Worm (Caenorhabditis elegans) whole organism, late embryonic: Measurements from ENCODE around the gene bed-3.
"Not testable (repeated sequence)": the region's sequence is repeated elsewhere in the genome, so short reads cannot be mapped to it uniquely, and the experiment has no call there.

Source experiments
- ahr-1 ChIP-seq: sonication (generic microtip); optimal IDR thresholded peaks from 2 replicates; lab custom pipeline; 2016; ENCODE audit warnings: missing genetic modification characterization, missing compliant biosample characterization
- ref-2 ChIP-seq: sonication (generic microtip); optimal IDR thresholded peaks from 2 replicates; lab custom pipeline; 2016; ENCODE audit warnings: missing genetic modification characterization, missing compliant biosample characterization
- sox-4 ChIP-seq: sonication (generic microtip); optimal IDR thresholded peaks from 2 replicates; lab custom pipeline; 2017; ENCODE audit warnings: mild to moderate bottlenecking, missing genetic modification characterization, inconsistent platforms, missing compliant biosample characterization

DNA sequence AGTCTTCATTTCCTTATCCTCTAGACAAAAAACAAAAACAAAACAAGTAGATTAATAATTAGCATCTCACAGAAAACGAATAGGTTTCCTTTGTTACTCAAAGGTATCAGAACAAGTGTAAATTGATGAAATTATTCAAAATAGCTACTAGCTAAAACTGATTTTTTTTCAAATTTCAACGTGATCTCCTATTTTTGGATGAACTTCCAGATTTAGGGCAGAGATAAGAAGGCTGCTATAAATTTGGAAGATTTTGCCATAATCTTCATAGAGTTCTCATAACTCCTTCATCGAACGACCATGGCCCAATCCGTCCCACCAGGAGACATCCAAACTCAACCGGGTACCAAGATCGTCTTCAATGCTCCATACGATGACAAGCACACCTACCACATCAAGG lies 22.0 kb upstream of the bed-3 start, which contains the start of gene msp-77:
- not testable (repeated sequence) for TF ChIP-seq ref-2; ahr-1; sox-4 (tag; lab: Kevin White, UChicago)
